Worm (Caenorhabditis elegans) whole organism, L4 larva: ENCODE measurements around the gene T01D1.7.

Source experiments
- F10B5.3 ChIP-seq: sonication (generic microtip); optimal IDR thresholded peaks from 2 replicates; lab custom pipeline; 2016; ENCODE audit warnings: mild to moderate bottlenecking, missing genetic modification characterization, missing compliant biosample characterization
- F26F4.8 ChIP-seq: fragments of 200-800 bp; sonication (Bioruptor generic); conservative IDR thresholded peaks from 2 replicates; pipeline ENCODE4 v1.3.6; 2022; ENCODE audit warnings: missing genetic modification characterization, missing compliant biosample characterization
- F44E2.7 ChIP-seq: fragments of 200-800 bp; sonication (Bioruptor generic); IDR thresholded peaks from 2 replicates; pipeline ENCODE4 v2.1.2; 2022; ENCODE audit warnings: missing genetic modification characterization, missing compliant biosample characterization
- Y105C5A.15 ChIP-seq: fragments of 200-800 bp; sonication (Bioruptor generic); IDR thresholded peaks from 2 replicates; pipeline ENCODE4 v1.3.6; 2022; ENCODE audit warnings: missing genetic modification characterization, missing compliant biosample characterization
- Y48G9A.11 ChIP-seq: fragments of 200-800 bp; sonication (Bioruptor generic); IDR thresholded peaks from 2 replicates; pipeline ENCODE4 v1.3.6; 2022; ENCODE audit warnings: missing genetic modification reagents, missing genetic modification characterization, missing compliant biosample characterization
- Y5F2A.4 ChIP-seq: fragments of 200-800 bp; sonication (Bioruptor generic); optimal IDR thresholded peaks from 2 replicates; lab custom pipeline; 2018; ENCODE audit warnings: mild to moderate bottlenecking, missing genetic modification characterization, missing compliant biosample characterization
- Y75B8A.6 ChIP-seq: fragments of 200-800 bp; sonication (Bioruptor generic); IDR thresholded peaks from 2 replicates; pipeline ENCODE4 v1.3.6; 2022; ENCODE audit warnings: missing genetic modification reagents, missing genetic modification characterization, missing compliant biosample characterization
- attf-4 ChIP-seq: sonication (generic microtip); optimal IDR thresholded peaks from 3 replicates; lab custom pipeline; 2017; ENCODE audit warnings: missing biosample characterization, missing genetic modification characterization
- ceh-20 ChIP-seq: fragments of 200-800 bp; sonication (Bioruptor generic); IDR thresholded peaks from 2 replicates; pipeline ENCODE4 v1.3.6; 2022; ENCODE audit warnings: missing genetic modification reagents, missing genetic modification characterization, missing compliant biosample characterization
- ceh-32 ChIP-seq: sonication (generic microtip); optimal IDR thresholded peaks from 2 replicates; lab custom pipeline; 2016; ENCODE audit warnings: mild to moderate bottlenecking, missing genetic modification characterization, missing compliant biosample characterization; ENCODE audit not compliant: poor library complexity
- ceh-44 ChIP-seq: fragments of 200-800 bp; sonication (Bioruptor generic); IDR thresholded peaks from 2 replicates; pipeline ENCODE4 v1.3.6; 2022; ENCODE audit warnings: missing genetic modification reagents, missing genetic modification characterization, missing compliant biosample characterization
- ctbp-1 ChIP-seq: fragments of 200-800 bp; sonication (Bioruptor generic); IDR thresholded peaks from 2 replicates; pipeline ENCODE4 v1.3.6; 2022; ENCODE audit warnings: missing genetic modification reagents, missing genetic modification characterization, missing compliant biosample characterization
- daf-12 ChIP-seq: fragments of 150-350 bp; optimal IDR thresholded peaks from 2 replicates; lab custom pipeline; 2014; ENCODE audit warnings: missing biosample characterization, missing genetic modification reagents, missing genetic modification characterization
- daf-19 ChIP-seq: fragments of 200-800 bp; sonication (Bioruptor generic); conservative IDR thresholded peaks from 2 replicates; pipeline ENCODE4 v1.3.6; 2022; ENCODE audit warnings: missing genetic modification characterization, missing compliant biosample characterization
- daf-8 ChIP-seq: fragments of 200-800 bp; sonication (Bioruptor generic); IDR thresholded peaks from 2 replicates; pipeline ENCODE4 v1.3.6; 2022; ENCODE audit warnings: missing genetic modification characterization, missing compliant biosample characterization
- dmd-6 ChIP-seq: fragments of 200-800 bp; sonication (Bioruptor generic); IDR thresholded peaks from 2 replicates; pipeline ENCODE4 v1.3.6; 2022; ENCODE audit warnings: missing genetic modification reagents, missing genetic modification characterization, missing compliant biosample characterization
- dmd-8 ChIP-seq: fragments of 200-800 bp; sonication (Bioruptor generic); IDR thresholded peaks from 2 replicates; pipeline ENCODE4 v1.3.6; 2022; ENCODE audit warnings: missing genetic modification characterization, missing compliant biosample characterization
- dmd-9 ChIP-seq: fragments of 200-800 bp; sonication (Bioruptor generic); IDR thresholded peaks from 2 replicates; pipeline ENCODE4 v1.3.6; 2022; ENCODE audit warnings: missing genetic modification reagents, missing genetic modification characterization, missing compliant biosample characterization
- egl-43 ChIP-seq: fragments of 200-800 bp; sonication (Bioruptor generic); IDR thresholded peaks from 2 replicates; pipeline ENCODE4 v1.3.6; 2022; ENCODE audit warnings: missing genetic modification reagents, missing genetic modification characterization, missing compliant biosample characterization
- fos-1 ChIP-seq: fragments of 150-350 bp; optimal IDR thresholded peaks from 2 replicates; lab custom pipeline; 2014; ENCODE audit warnings: missing biosample characterization, missing genetic modification characterization
- hmg-1.1 ChIP-seq: fragments of 200-800 bp; sonication (Bioruptor generic); IDR thresholded peaks from 2 replicates; pipeline ENCODE4 v1.3.6; 2022; ENCODE audit warnings: missing genetic modification reagents, missing genetic modification characterization, missing compliant biosample characterization
- jun-1 ChIP-seq: fragments of 150-350 bp; optimal IDR thresholded peaks from 2 replicates; lab custom pipeline; 2014; ENCODE audit warnings: missing biosample characterization, missing genetic modification reagents, missing genetic modification characterization
- lim-7 ChIP-seq: fragments of 200-800 bp; sonication (Bioruptor generic); IDR thresholded peaks from 2 replicates; pipeline ENCODE4 v1.3.6; 2022; ENCODE audit warnings: missing genetic modification characterization, missing compliant biosample characterization
- lin-15B ChIP-seq: fragments of 150-350 bp; sonication (generic microtip); optimal IDR thresholded peaks from 3 replicates; lab custom pipeline; 2014; ENCODE audit warnings: missing biosample characterization, missing genetic modification characterization
- lin-39 ChIP-seq: fragments of 150-350 bp; optimal IDR thresholded peaks from 2 replicates; lab custom pipeline; 2014; ENCODE audit warnings: missing biosample characterization, missing genetic modification reagents, missing genetic modification characterization
- lir-3 ChIP-seq: sonication (generic microtip); optimal IDR thresholded peaks from 2 replicates; lab custom pipeline; 2016; ENCODE audit warnings: mild to moderate bottlenecking, missing genetic modification characterization, missing compliant biosample characterization
- lsy-2 ChIP-seq, 2 experiments: fragments of 150-350 bp in 1 of 2; sonication (generic microtip) in 1 of 2; optimal IDR thresholded peaks; 2 replicates each; lab custom pipeline; 2014 to 2017; ENCODE audit warnings: missing biosample characterization in 2 of 2, missing genetic modification characterization in 2 of 2
- madf-5 ChIP-seq, 2 experiments: fragments of 200-800 bp; sonication (Bioruptor generic); IDR thresholded peaks; 2 replicates each; pipeline ENCODE4 v1.3.6; 2022; ENCODE audit warnings: missing compliant biosample characterization in 2 of 2, missing genetic modification characterization in 2 of 2
- madf-9 ChIP-seq: fragments of 200-800 bp; sonication (Bioruptor generic); conservative IDR thresholded peaks from 2 replicates; pipeline ENCODE4 v1.3.6; 2022; ENCODE audit warnings: missing genetic modification reagents, missing genetic modification characterization, missing compliant biosample characterization
- mdl-1 ChIP-seq, 2 experiments: fragments of 150-350 bp in 1 of 2; sonication (generic microtip) in 1 of 2; optimal IDR thresholded peaks; 2 replicates each; lab custom pipeline; 2014 to 2017; ENCODE audit warnings: missing biosample characterization in 2 of 2, missing genetic modification characterization in 2 of 2
- mes-2 ChIP-seq: sonication (generic microtip); optimal IDR thresholded peaks from 2 replicates; lab custom pipeline; 2016; ENCODE audit warnings: missing genotype, mild to moderate bottlenecking, missing genetic modification characterization, missing compliant biosample characterization; ENCODE audit not compliant: poor library complexity, severe bottlenecking
- nhr-10 ChIP-seq: fragments of 150-350 bp; optimal IDR thresholded peaks from 2 replicates; lab custom pipeline; 2014; ENCODE audit warnings: missing biosample characterization, missing genetic modification characterization
- nhr-102 ChIP-seq: sonication (generic microtip); optimal IDR thresholded peaks from 2 replicates; lab custom pipeline; 2016; ENCODE audit warnings: mild to moderate bottlenecking, missing genetic modification characterization, moderate library complexity, missing compliant biosample characterization
- nhr-11 ChIP-seq: fragments of 150-350 bp; optimal IDR thresholded peaks from 2 replicates; lab custom pipeline; 2014; ENCODE audit warnings: missing biosample characterization, missing genetic modification characterization
- nhr-111 ChIP-seq: fragments of 200-800 bp; sonication (Bioruptor generic); optimal IDR thresholded peaks from 2 replicates; lab custom pipeline; 2018; ENCODE audit warnings: mild to moderate bottlenecking, missing genetic modification characterization, missing compliant biosample characterization
- nhr-25 ChIP-seq: sonication (generic microtip); optimal IDR thresholded peaks from 2 replicates; lab custom pipeline; 2017; ENCODE audit warnings: missing genetic modification characterization, mild to moderate bottlenecking, missing compliant biosample characterization, antibody characterized with exemption, moderate library complexity, borderline replicate concordance; ENCODE audit not compliant: insufficient read depth
- nhr-42 ChIP-seq: fragments of 200-800 bp; sonication (Bioruptor generic); IDR thresholded peaks from 2 replicates; pipeline ENCODE4 v1.3.6; 2022; ENCODE audit warnings: missing genetic modification characterization, missing compliant biosample characterization
- nhr-77 ChIP-seq: fragments of 150-350 bp; optimal IDR thresholded peaks from 2 replicates; lab custom pipeline; 2014; ENCODE audit warnings: missing biosample characterization, missing genetic modification characterization
- php-3 ChIP-seq: fragments of 200-800 bp; sonication (Bioruptor generic); IDR thresholded peaks from 2 replicates; pipeline ENCODE4 v1.3.6; 2022; ENCODE audit warnings: missing genetic modification reagents, missing genetic modification characterization, missing compliant biosample characterization
- pqm-1 ChIP-seq: sonication (generic microtip); optimal IDR thresholded peaks from 2 replicates; lab custom pipeline; 2017; ENCODE audit warnings: missing biosample characterization, missing genetic modification characterization
- rbr-2 ChIP-seq: sonication (generic microtip); optimal IDR thresholded peaks from 2 replicates; lab custom pipeline; 2016; ENCODE audit warnings: missing genotype, missing genetic modification characterization, missing compliant biosample characterization
- saeg-2 ChIP-seq: fragments of 200-800 bp; sonication (Bioruptor generic); IDR thresholded peaks from 2 replicates; pipeline ENCODE4 v1.3.6; 2022; ENCODE audit warnings: missing genetic modification reagents, missing genetic modification characterization, missing compliant biosample characterization
- skn-1 ChIP-seq: fragments of 150-350 bp; optimal IDR thresholded peaks from 2 replicates; lab custom pipeline; 2014; ENCODE audit warnings: missing biosample characterization, missing genetic modification characterization
- snpc-1.2 ChIP-seq: fragments of 200-800 bp; sonication (Bioruptor generic); IDR thresholded peaks from 2 replicates; pipeline ENCODE4 v1.3.6; 2022; ENCODE audit warnings: missing genetic modification reagents, missing genetic modification characterization, missing compliant biosample characterization
- spr-3 ChIP-seq: fragments of 200-800 bp; sonication (Bioruptor generic); optimal IDR thresholded peaks from 2 replicates; lab custom pipeline; 2018; ENCODE audit warnings: mild to moderate bottlenecking, missing genetic modification characterization, missing compliant biosample characterization
- unc-130 ChIP-seq: sonication (generic microtip); optimal IDR thresholded peaks from 2 replicates; lab custom pipeline; 2016; ENCODE audit warnings: missing genetic modification reagents, missing genetic modification characterization, missing compliant biosample characterization
- unc-62 ChIP-seq, 3 experiments: fragments of 150-350 bp in 1 of 3; sonication (generic microtip); optimal IDR thresholded peaks in 2 of 3; peaks in 1 of 3; 1 replicate in 1 of 3; 2 replicates in 2 of 3; lab custom pipeline; 2014 to 2017; ENCODE audit warnings: missing biosample characterization in 3 of 3, missing genetic modification characterization in 3 of 3, missing genetic modification reagents in 3 of 3, missing genotype in 1 of 3
- zip-11 ChIP-seq: fragments of 200-800 bp; sonication (Bioruptor generic); IDR thresholded peaks from 2 replicates; pipeline ENCODE4 v1.3.6; 2022; ENCODE audit warnings: missing genetic modification characterization, missing compliant biosample characterization

Gene T01D1.7

DNA sequence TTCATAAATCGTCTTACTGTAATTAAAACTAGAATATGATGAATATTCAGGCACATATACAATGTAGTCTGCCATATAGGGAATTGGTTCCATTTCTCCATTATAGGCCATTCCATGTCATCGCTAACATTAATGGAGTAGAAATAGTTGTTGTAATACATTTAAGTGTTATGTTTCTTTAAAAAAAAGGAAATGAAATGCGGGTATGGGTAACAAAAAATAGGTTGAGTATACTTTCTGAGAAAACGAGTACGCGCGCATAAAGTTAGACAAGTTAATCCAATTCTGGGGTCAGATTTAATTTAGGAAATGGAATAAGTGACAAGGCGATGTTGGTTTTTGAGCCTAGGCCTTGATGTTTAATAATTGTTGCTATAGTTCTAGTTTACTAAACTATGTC, at the start of gene T01D1.7:
T01D1.7 (minus strand) TSS at position 101 of the 400 bp plus-strand sequence.
- TF ChIP-seq unc-62 (GFP tag; optimal IDR thresholded peaks at IDR 0.05 in 1 of 2; lab: Kevin White, UChicago) (peak in 1 of 2 experiments; percentile 46), unc-62 (tag; optimal IDR thresholded peaks at IDR 0.05; lab: Kevin White, UChicago) (no peak), madf-5 (GFP tag; IDR thresholded peaks at IDR 0.05; lab: Robert Waterston, UW) (no peak)
- TF ChIP-seq, all 104 proteins: peak for 1

DNA sequence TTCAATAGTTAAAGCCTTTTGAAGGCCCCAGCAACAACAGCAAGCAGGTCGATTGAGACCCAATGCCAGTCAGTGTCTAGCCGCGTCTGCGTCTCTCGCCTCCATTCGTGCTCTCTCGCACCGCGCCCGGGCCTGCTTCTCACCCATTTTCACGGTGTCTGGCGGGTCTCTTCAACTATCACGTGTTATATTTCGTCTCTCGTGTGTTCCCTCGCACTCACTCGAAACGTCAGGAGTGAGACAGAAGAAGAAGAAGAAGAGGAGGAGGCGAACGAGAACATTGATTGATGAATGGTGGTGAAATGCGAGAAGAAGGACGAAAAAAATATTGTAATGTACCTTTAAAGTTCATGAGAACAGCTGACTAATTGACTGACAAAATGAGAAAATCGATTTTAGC, 47.6 kb upstream of the T01D1.7 start:
- TF ChIP-seq attf-4 (tag; lab: Kevin White, UChicago) (no peak), nhr-111 (GFP tag; lab: Kevin White, UChicago) (no peak), mes-2 (tag; lab: Kevin White, UChicago) (peak; percentile 64), ceh-20 (GFP tag; lab: Robert Waterston, UW) (peak; percentile 59; the same call in 1 of the 2 replicates), ceh-44 (GFP tag; lab: Robert Waterston, UW) (no peak), dmd-8 (no peak), lir-3 (tag; lab: Kevin White, UChicago) (no peak), rbr-2 (peak; percentile 81), F44E2.7 (GFP tag; lab: Robert Waterston, UW) (no peak), lin-39 (no peak), nhr-25 (tag; lab: Kevin White, UChicago) (peak; percentile 68), hmg-1.1 (GFP tag; lab: Robert Waterston, UW) (peak; percentile 91), F10B5.3 (tag; lab: Kevin White, UChicago) (no peak), dmd-6 (GFP tag; lab: Robert Waterston, UW) (peak; percentile 72), saeg-2 (GFP tag; lab: Robert Waterston, UW) (no peak), fos-1 (tag; lab: Kevin White, UChicago) (no peak), dmd-9 (GFP tag; lab: Robert Waterston, UW) (no peak), ctbp-1 (no peak), nhr-42 (no peak), mdl-1 (tag; optimal IDR thresholded peaks at IDR 0.05; lab: Kevin White, UChicago) (peak; percentile 39 to 92), snpc-1.2 (GFP tag; lab: Robert Waterston, UW) (0 out of 2 replicates have a peak, but pooled peaks have one; percentile 8), lsy-2 (tag; optimal IDR thresholded peaks at IDR 0.05; lab: Kevin White, UChicago) (peak; percentile 53 to 74), nhr-102 (peak; percentile 23), daf-8 (GFP tag; lab: Robert Waterston, UW) (no peak), zip-11 (GFP tag; lab: Robert Waterston, UW) (no peak), lim-7 (GFP tag; lab: Robert Waterston, UW) (no peak; the same call in 1 of the 2 replicates), Y105C5A.15 (no peak), nhr-10 (tag; lab: Kevin White, UChicago) (peak; percentile 58), spr-3 (GFP tag; lab: Kevin White, UChicago) (no peak), ceh-32 (tag; lab: Kevin White, UChicago) (no peak), lin-15B (tag; lab: Kevin White, UChicago) (no peak), nhr-11 (tag; lab: Kevin White, UChicago) (peak; percentile 89), Y48G9A.11 (no peak), php-3 (GFP tag; lab: Robert Waterston, UW) (no peak), egl-43 (GFP tag; lab: Robert Waterston, UW) (peak; percentile 70), nhr-77 (tag; lab: Kevin White, UChicago) (peak; percentile 14), unc-62 (GFP tag; optimal IDR thresholded peaks at IDR 0.05 in 1 of 2; lab: Kevin White, UChicago) (peak in 1 of 2 experiments; percentile 98), unc-62 (tag; optimal IDR thresholded peaks at IDR 0.05; lab: Kevin White, UChicago) (no peak), skn-1 (no peak), daf-19 (GFP tag; lab: Robert Waterston, UW) (no peak), madf-9 (GFP tag; lab: Robert Waterston, UW) (no peak), pqm-1 (tag; lab: Kevin White, UChicago) (no peak), Y5F2A.4 (GFP tag; lab: Kevin White, UChicago) (no peak), unc-130 (GFP tag; lab: Kevin White, UChicago) (no peak), daf-12 (tag; lab: Kevin White, UChicago) (no peak), Y75B8A.6 (no peak), jun-1 (tag; lab: Kevin White, UChicago) (peak; percentile 47), F26F4.8 (GFP tag; lab: Robert Waterston, UW) (no peak)
